Worm (Caenorhabditis elegans) whole organism, L3 larva: Measurements from ENCODE around the gene mrpl-16.

Source experiments
- nhr-25 ChIP-seq: sonication (generic microtip); optimal IDR thresholded peaks from 2 replicates; lab custom pipeline; 2017; ENCODE audit warnings: missing biosample characterization, missing genetic modification characterization
- unc-39 ChIP-seq: sonication (generic microtip); optimal IDR thresholded peaks from 4 replicates; lab custom pipeline; 2017; ENCODE audit warnings: missing biosample characterization, missing genetic modification characterization

DNA sequence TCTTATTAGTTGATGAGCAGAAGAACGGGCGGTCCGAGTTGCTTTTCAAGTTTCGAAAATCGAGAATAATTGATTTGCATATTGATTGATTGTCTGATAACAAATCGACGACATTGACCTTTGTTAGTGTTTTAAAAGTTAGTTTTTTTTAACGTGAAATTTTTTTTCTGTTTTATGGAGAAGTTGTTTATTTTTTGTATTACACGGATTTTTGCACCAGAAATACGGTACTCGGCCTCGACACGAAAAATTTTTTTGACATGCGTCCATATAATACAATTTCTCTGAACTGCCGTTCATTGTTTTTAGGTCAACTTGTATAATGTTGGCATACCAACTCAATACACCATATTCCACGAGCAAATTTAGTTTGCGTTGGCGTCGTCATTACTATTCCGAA, 48.8 kb upstream of the mrpl-16 start, which contains the start of gene T23F11.2:
- TF ChIP-seq nhr-25 (tag; lab: Kevin White, UChicago) = no peak
- TF ChIP-seq unc-39 (tag; lab: Kevin White, UChicago) = no peak
